Worm (Caenorhabditis elegans): Measurements from ENCODE around the gene B0280.11.

B0280.11 gene

ce11 chrIII:7148191-7148590, 10.1 kb upstream of the B0280.11 start:
- TF ChIP-seq lim-6 (tag; optimal IDR thresholded peaks at IDR 0.05) (no peak), ceh-31 (tag; optimal IDR thresholded peaks at IDR 0.05) (no peak), ceh-14 (tag; optimal IDR thresholded peaks at IDR 0.05) (no peak), ztf-16 (tag; optimal IDR thresholded peaks at IDR 0.05) (no peak), pros-1 (tag; optimal IDR thresholded peaks at IDR 0.05) (no peak), hlh-8 (tag; optimal IDR thresholded peaks at IDR 0.05) (no peak), unc-86 (tag; optimal IDR thresholded peaks at IDR 0.05) (no peak), hlh-15 (tag; optimal IDR thresholded peaks at IDR 0.05) (no peak), hlh-30 (tag; optimal IDR thresholded peaks at IDR 0.05; ENCODE audit: insufficient read depth) (no peak), fkh-6 (tag; optimal IDR thresholded peaks at IDR 0.05) (no peak)

- no peak for TF ChIP-seq ceh-6 (GFP tag; optimal IDR thresholded peaks at IDR 0.05)
- no peak for TF ChIP-seq fkh-10 (GFP tag; optimal IDR thresholded peaks at IDR 0.05)
- no peak for TF ChIP-seq npax-4 (tag; optimal IDR thresholded peaks at IDR 0.05)
- TF ChIP-seq gmeb-2 (tag; optimal IDR thresholded peaks at IDR 0.05) = no peak
- no peak for TF ChIP-seq nhr-232 (tag; optimal IDR thresholded peaks at IDR 0.05)
- no peak for TF ChIP-seq ceh-14 (tag; optimal IDR thresholded peaks at IDR 0.05)
- no peak for TF ChIP-seq unc-3 (GFP tag; conservative IDR thresholded peaks at IDR 0.05)
- no peak for TF ChIP-seq unc-3 (tag; optimal IDR thresholded peaks at IDR 0.05)
- TF ChIP-seq ceh-24 (tag; optimal IDR thresholded peaks at IDR 0.05) = no peak
- no peak for TF ChIP-seq sdc-2 (tag; optimal IDR thresholded peaks at IDR 0.05)
- TF ChIP-seq hlh-6 (tag; optimal IDR thresholded peaks at IDR 0.05) = no peak
Observed at ce11 chrIII:7146341-7146740, 8.3 kb upstream of the B0280.11 start.

- TF ChIP-seq unc-42 (tag; optimal IDR thresholded peaks at IDR 0.05) (peak; percentile 59), hlh-15 (tag; optimal IDR thresholded peaks at IDR 0.05) (no peak), odd-2 (tag; optimal IDR thresholded peaks at IDR 0.05) (no peak), unc-3 (GFP tag; conservative IDR thresholded peaks at IDR 0.05) (no peak), unc-3 (tag; optimal IDR thresholded peaks at IDR 0.05) (no peak)
Observed at ce11 chrIII:7144749-7145148, 6.7 kb upstream of the B0280.11 start, which contains the start of gene glr-2. TSS of gene glr-2 (minus strand) at chrIII:7144959.

- no peak for TF ChIP-seq unc-3 (GFP tag; conservative IDR thresholded peaks at IDR 0.05)
- TF ChIP-seq unc-3 (tag; optimal IDR thresholded peaks at IDR 0.05) = no peak
- TF ChIP-seq K02D7.2 (tag; optimal IDR thresholded peaks at IDR 0.05) = no peak
- TF ChIP-seq eyg-1 (tag; optimal IDR thresholded peaks at IDR 0.05) = no peak
- TF ChIP-seq pax-1 (tag; optimal IDR thresholded peaks at IDR 0.05) = no peak
- peak; percentile 25 for TF ChIP-seq hlh-30 (tag; optimal IDR thresholded peaks at IDR 0.05; ENCODE audit: insufficient read depth)
- TF ChIP-seq T23F11.4 (GFP tag; optimal IDR thresholded peaks at IDR 0.05) = no peak
- no peak for TF ChIP-seq fkh-6 (tag; optimal IDR thresholded peaks at IDR 0.05)
- TF ChIP-seq ama-1 (optimal IDR thresholded peaks at IDR 0.05) = peak; percentile 39
- TF ChIP-seq tbx-2 (tag; optimal IDR thresholded peaks at IDR 0.05) = no peak
- TF ChIP-seq F13H6.1 (tag; optimal IDR thresholded peaks at IDR 0.05) = no peak
- TF ChIP-seq fax-1 (tag; optimal IDR thresholded peaks at IDR 0.05) = no peak
- no peak for TF ChIP-seq fkh-10 (GFP tag; optimal IDR thresholded peaks at IDR 0.05)
- TF ChIP-seq ceh-19 (GFP tag; optimal IDR thresholded peaks at IDR 0.05) = no peak
- TF ChIP-seq ceh-34 (tag; optimal IDR thresholded peaks at IDR 0.05) = no peak
Observed at ce11 chrIII:7142172-7142601, 4.1 kb upstream of the B0280.11 start.

ce11 chrIII:7141285-7141715, 3.2 kb upstream of the B0280.11 start:
- peak; percentile 11 for TF ChIP-seq elt-2 (tag; optimal IDR thresholded peaks at IDR 0.05)
- TF ChIP-seq hlh-30 (tag; optimal IDR thresholded peaks at IDR 0.05; ENCODE audit: insufficient read depth) = no peak
- TF ChIP-seq tbx-7 (tag; optimal IDR thresholded peaks at IDR 0.05) = no peak
- no peak for TF ChIP-seq pha-4 (tag; optimal IDR thresholded peaks at IDR 0.05)
- no peak for TF ChIP-seq pat-9 (tag; optimal IDR thresholded peaks at IDR 0.05)
- no peak for TF ChIP-seq fax-1 (tag; optimal IDR thresholded peaks at IDR 0.05)
- no peak for TF ChIP-seq pax-1 (tag; optimal IDR thresholded peaks at IDR 0.05)
- TF ChIP-seq fkh-10 (GFP tag; optimal IDR thresholded peaks at IDR 0.05) = no peak
- TF ChIP-seq pros-1 (tag; optimal IDR thresholded peaks at IDR 0.05) = no peak
- TF ChIP-seq tbx-2 (tag; optimal IDR thresholded peaks at IDR 0.05) = no peak
- no peak for TF ChIP-seq ztf-16 (tag; optimal IDR thresholded peaks at IDR 0.05)
- no peak for TF ChIP-seq lin-11 (tag; optimal IDR thresholded peaks at IDR 0.05)
- peak; percentile 87 for TF ChIP-seq ama-1 (optimal IDR thresholded peaks at IDR 0.05)
- no peak for TF ChIP-seq elt-4 (tag; optimal IDR thresholded peaks at IDR 0.05)

All from whole organism, late embryonic.